Worm (Caenorhabditis elegans): ENCODE results near the gene aldo-2.

- TF ChIP-seq tbx-37 (GFP tag; conservative IDR thresholded peaks at IDR 0.05) (no peak), hnd-1 (tag; optimal IDR thresholded peaks at IDR 0.05) (no peak), ama-1 (optimal IDR thresholded peaks at IDR 0.05) (no peak), aly-1 (tag; optimal IDR thresholded peaks at IDR 0.05) (no peak), sea-1 (GFP tag; conservative IDR thresholded peaks at IDR 0.05) (no peak), hmbx-1 (tag; optimal IDR thresholded peaks at IDR 0.05) (no peak), tra-4 (tag; optimal IDR thresholded peaks at IDR 0.05) (no peak), F13C5.2 (tag; optimal IDR thresholded peaks at IDR 0.05) (no peak)
Observed at ce11 chrIII:5917365-5917958, 41.0 kb upstream of the aldo-2 start.

Measured in whole organism, early embryonic.